Fruit fly (Drosophila melanogaster) whole organism, wandering third instar larva: ENCODE data around the gene mura.

Experiments used
- CrebA ChIP-seq: fragments of 200-800 bp; sonication (Bioruptor generic); optimal IDR thresholded peaks from 2 replicates; lab custom pipeline; 2016; ENCODE audit warnings: missing biosample characterization, mild to moderate bottlenecking, missing genetic modification characterization, borderline replicate concordance
- Hnf4 ChIP-seq: fragments of 200-800 bp; sonication (Bioruptor generic); optimal IDR thresholded peaks from 2 replicates; lab custom pipeline; 2016; ENCODE audit warnings: missing biosample characterization, mild to moderate bottlenecking, missing genetic modification characterization
- Hr78 ChIP-seq: fragments of >200 bp; optimal IDR thresholded peaks from 2 replicates; lab custom pipeline; 2017; ENCODE audit warnings: missing biosample characterization, missing genetic modification characterization
- br ChIP-seq: fragments of 200-800 bp; sonication (Bioruptor generic); optimal IDR thresholded peaks from 2 replicates; lab custom pipeline; 2016; ENCODE audit warnings: missing biosample characterization, missing genetic modification characterization
- fru ChIP-seq: fragments of 200-800 bp; sonication (Bioruptor generic); optimal IDR thresholded peaks from 3 replicates; lab custom pipeline; 2016; ENCODE audit warnings: missing biosample characterization, mild to moderate bottlenecking, missing genetic modification characterization
- h ChIP-seq: fragments of 200-800 bp; sonication (Bioruptor generic); optimal IDR thresholded peaks from 3 replicates; lab custom pipeline; 2016; ENCODE audit warnings: missing biosample characterization, mild to moderate bottlenecking, missing genetic modification characterization
- psq ChIP-seq: fragments of 200-800 bp; sonication (Bioruptor generic); optimal IDR thresholded peaks from 3 replicates; lab custom pipeline; 2017; ENCODE audit warnings: missing biosample characterization, mild to moderate bottlenecking, missing genetic modification characterization, moderate library complexity
- woc ChIP-seq: sonication (Bioruptor generic); optimal IDR thresholded peaks from 2 replicates; lab custom pipeline; 2016; ENCODE audit warnings: missing biosample characterization, mild to moderate bottlenecking, missing genetic modification characterization

dm6 chr3R:9510070-9510518, 41.5 kb downstream of the mura start, which contains the start of gene rump:
- TF ChIP-seq psq (GFP tag; lab: Kevin White, UChicago), result no peak
- TF ChIP-seq CrebA (GFP tag; lab: Kevin White, UChicago), result no peak
- no peak for TF ChIP-seq Hr78 (GFP tag; lab: Kevin White, UChicago)
- no peak for TF ChIP-seq fru
- peak; percentile 18 for TF ChIP-seq woc (GFP tag; lab: Kevin White, UChicago)
- peak; percentile 17 for TF ChIP-seq h
- TF ChIP-seq Hnf4 (GFP tag; lab: Kevin White, UChicago), result peak; percentile 57
- TF ChIP-seq br, result no peak
